ENCODE assay signal across 4 fruit fly cellular contexts in the genomic region with DNA sequence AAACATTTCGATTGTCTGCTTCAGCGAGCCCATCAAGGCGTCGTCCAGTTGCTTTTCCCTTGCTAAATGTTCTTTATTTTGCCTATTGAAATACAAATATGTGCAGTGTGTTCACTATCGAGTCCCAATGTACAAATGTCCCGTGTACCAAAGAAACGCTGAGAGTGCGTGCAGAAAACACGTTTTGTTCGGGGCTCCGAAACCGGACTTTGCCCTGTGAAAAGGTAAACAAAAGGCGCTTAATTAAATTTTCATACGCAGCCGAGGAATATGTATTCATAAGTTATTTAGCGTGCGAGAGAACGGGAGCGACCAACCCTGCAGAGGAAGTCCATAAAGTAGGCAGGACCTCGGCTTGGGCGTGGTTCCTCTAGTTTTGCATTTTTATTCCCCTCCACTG.
TF ChIP-seq lines count a peak whose summit lies in the region.

No protein-coding gene starts in this region.

- no peak for TF ChIP-seq CTCF in whole organism, embryonic (GFP tag; optimal IDR thresholded peaks at IDR 0.05; lab: Kevin White, UChicago)

TF ChIP-seq in whole organism, embryonic, 481 proteins besides CTCF, POLR2A, EP300 and RAD21:
- TF ChIP-seq nerfin-1 (tag; optimal IDR thresholded peaks at IDR 0.05; lab: Kevin White, UChicago) (peak; percentile 17), hb (GFP tag; IDR thresholded peaks at IDR 0.05; lab: Robert Waterston, UW; ENCODE audit: partially characterized antibody) (no peak), Fer1 (GFP tag; optimal IDR thresholded peaks at IDR 0.05; lab: Kevin White, UChicago) (no peak), cato (GFP tag; optimal IDR thresholded peaks at IDR 0.05; lab: Kevin White, UChicago; ENCODE audit: borderline replicate concordance) (no peak), trem (tag; optimal IDR thresholded peaks at IDR 0.05; lab: Kevin White, UChicago) (no peak), CG18011 (GFP tag; optimal IDR thresholded peaks at IDR 0.05; lab: Kevin White, UChicago) (no peak), ab (GFP tag; optimal IDR thresholded peaks at IDR 0.05; lab: Kevin White, UChicago) (no peak), nom (GFP tag; optimal IDR thresholded peaks at IDR 0.05; lab: Kevin White, UChicago) (peak; percentile 72), CG1647 (GFP tag; optimal IDR thresholded peaks at IDR 0.05; lab: Kevin White, UChicago) (no peak), slp2 (GFP tag; optimal IDR thresholded peaks at IDR 0.05; lab: Kevin White, UChicago) (no peak), CG8290 (GFP tag; optimal IDR thresholded peaks at IDR 0.05; lab: Kevin White, UChicago) (no peak), CG8290 (tag; optimal IDR thresholded peaks at IDR 0.05; lab: Kevin White, UChicago) (no peak), unc-4 (GFP tag; IDR thresholded peaks at IDR 0.05; lab: Robert Waterston, UW; ENCODE audit: partially characterized antibody) (no peak), Dref (GFP tag; IDR thresholded peaks at IDR 0.05; lab: Robert Waterston, UW) (no peak), CG13894 (tag; optimal IDR thresholded peaks at IDR 0.05; lab: Kevin White, UChicago) (no peak), Med (GFP tag; lab: Kevin White, UChicago) (peak; percentile 34)

TF ChIP-seq in whole organism, prepupa, 60 proteins besides CTCF, POLR2A, EP300 and RAD21:
- TF ChIP-seq CG6792 (GFP tag; optimal IDR thresholded peaks at IDR 0.05; lab: Kevin White, UChicago) (no peak), dsx (GFP tag; optimal IDR thresholded peaks at IDR 0.05; lab: Kevin White, UChicago; ENCODE audit: poor library complexity, severe bottlenecking) (no peak), CG6163 (GFP tag; IDR thresholded peaks at IDR 0.05; lab: Robert Waterston, UW) (no peak), CG16779 (tag; optimal IDR thresholded peaks at IDR 0.05; lab: Kevin White, UChicago) (no peak), CG6854 (GFP tag; optimal IDR thresholded peaks at IDR 0.05; lab: Kevin White, UChicago) (peak; percentile 30), CG9139 (GFP tag; optimal IDR thresholded peaks at IDR 0.05; lab: Kevin White, UChicago) (peak; percentile 27), CG32006 (GFP tag; optimal IDR thresholded peaks at IDR 0.05; lab: Kevin White, UChicago) (no peak), svp (GFP tag; lab: Kevin White, UChicago) (no peak), vri (GFP tag; optimal IDR thresholded peaks at IDR 0.05; lab: Kevin White, UChicago) (no peak), net (GFP tag; optimal IDR thresholded peaks at IDR 0.05; lab: Kevin White, UChicago) (no peak), CG6276 (GFP tag; optimal IDR thresholded peaks at IDR 0.05; lab: Kevin White, UChicago) (no peak), CG7368 (GFP tag; optimal IDR thresholded peaks at IDR 0.05; lab: Kevin White, UChicago) (no peak), dac (GFP tag; optimal IDR thresholded peaks at IDR 0.05; lab: Kevin White, UChicago) (no peak), lz (GFP tag; optimal IDR thresholded peaks at IDR 0.05; lab: Kevin White, UChicago) (no peak), CG34406 (GFP tag; optimal IDR thresholded peaks at IDR 0.05; lab: Kevin White, UChicago) (no peak), CG10631 (GFP tag; optimal IDR thresholded peaks at IDR 0.05; lab: Kevin White, UChicago) (no peak), fd85E (GFP tag; optimal IDR thresholded peaks at IDR 0.05; lab: Kevin White, UChicago) (no peak), CG10669 (GFP tag; optimal IDR thresholded peaks at IDR 0.05; lab: Kevin White, UChicago) (no peak), Eip93F (GFP tag; optimal IDR thresholded peaks at IDR 0.05; lab: Kevin White, UChicago) (no peak), ss (GFP tag; optimal IDR thresholded peaks at IDR 0.05; lab: Kevin White, UChicago) (peak; percentile 62 to 81), Lpt (GFP tag; optimal IDR thresholded peaks at IDR 0.05; lab: Kevin White, UChicago) (no peak), Hr39 (GFP tag; optimal IDR thresholded peaks at IDR 0.05; lab: Kevin White, UChicago) (no peak)

TF ChIP-seq in whole organism, pupa, 21 proteins besides CTCF, POLR2A, EP300 and RAD21:
- peak; percentile 44 for TF ChIP-seq EcR (GFP tag; optimal IDR thresholded peaks at IDR 0.05; lab: Kevin White, UChicago)
- no peak for TF ChIP-seq CG14655 (GFP tag; optimal IDR thresholded peaks at IDR 0.05; lab: Kevin White, UChicago)
- no peak for TF ChIP-seq CG17806 (tag; optimal IDR thresholded peaks at IDR 0.05; lab: Kevin White, UChicago)
- TF ChIP-seq CG34367 (tag; optimal IDR thresholded peaks at IDR 0.05; lab: Kevin White, UChicago): no peak
- no peak for TF ChIP-seq rn (GFP tag; IDR thresholded peaks at IDR 0.05; lab: Robert Waterston, UW)
- no peak for TF ChIP-seq CG9948 (tag; optimal IDR thresholded peaks at IDR 0.05; lab: Kevin White, UChicago)
- TF ChIP-seq CG15710 (tag; optimal IDR thresholded peaks at IDR 0.05; lab: Kevin White, UChicago): no peak
- TF ChIP-seq CG4496 (GFP tag; IDR thresholded peaks at IDR 0.05; lab: Robert Waterston, UW): no peak
- TF ChIP-seq Snoo (tag; optimal IDR thresholded peaks at IDR 0.05; lab: Kevin White, UChicago): no peak
- TF ChIP-seq gl (tag; optimal IDR thresholded peaks at IDR 0.05; lab: Kevin White, UChicago): peak; percentile 35
- no peak for TF ChIP-seq CG32121 (GFP tag; IDR thresholded peaks at IDR 0.05; lab: Robert Waterston, UW)
- TF ChIP-seq Pif1B (GFP tag; optimal IDR thresholded peaks at IDR 0.05; lab: Kevin White, UChicago): peak; percentile 19
- TF ChIP-seq Ets98B (GFP tag; IDR thresholded peaks at IDR 0.05; lab: Robert Waterston, UW): no peak
- TF ChIP-seq CG10348 (GFP tag; IDR thresholded peaks at IDR 0.05; lab: Robert Waterston, UW): no peak
- no peak for TF ChIP-seq CG8159 (tag; optimal IDR thresholded peaks at IDR 0.05; lab: Kevin White, UChicago)
- peak; percentile 23 for TF ChIP-seq CG13204 (GFP tag; optimal IDR thresholded peaks at IDR 0.05; lab: Kevin White, UChicago)
- TF ChIP-seq Pif1A (GFP tag; optimal IDR thresholded peaks at IDR 0.05; lab: Kevin White, UChicago): no peak
- no peak for TF ChIP-seq CG8301 (tag; optimal IDR thresholded peaks at IDR 0.05; lab: Kevin White, UChicago)
TF ChIP-seq in whole organism, pupa: peak in this region for 4.

TF ChIP-seq in whole organism, wandering third instar larva, 38 proteins besides CTCF, POLR2A, EP300 and RAD21:
- TF ChIP-seq OdsH (GFP tag; optimal IDR thresholded peaks at IDR 0.05; lab: Kevin White, UChicago): no peak
- no peak for TF ChIP-seq dsf (GFP tag; optimal IDR thresholded peaks at IDR 0.05; lab: Kevin White, UChicago; ENCODE audit: borderline replicate concordance)
- TF ChIP-seq Hnf4 (GFP tag; optimal IDR thresholded peaks at IDR 0.05; lab: Kevin White, UChicago): peak; percentile 48
- no peak for TF ChIP-seq br (GFP tag; optimal IDR thresholded peaks at IDR 0.05; lab: Kevin White, UChicago)
TF ChIP-seq in whole organism, wandering third instar larva: peak in this region for 1.
